Fruit fly (Drosophila melanogaster): ENCODE measurements around the gene Flacc.

Gene Flacc

dm6 chrX:18899835-18900460 is 6.5 kb upstream of the Flacc start, which contains the start of gene CG7378 (continued):
- TF ChIP-seq ftz-f1 (GFP tag; optimal IDR thresholded peaks at IDR 0.05) (no peak), H15 (GFP tag; IDR thresholded peaks at IDR 0.05) (no peak), ara (GFP tag; IDR thresholded peaks at IDR 0.05) (no peak), Hand (GFP tag; optimal IDR thresholded peaks at IDR 0.05) (no peak), Scr (GFP tag; IDR thresholded peaks at IDR 0.05; ENCODE audit: partially characterized antibody) (no peak), sug (tag; optimal IDR thresholded peaks at IDR 0.05) (peak; percentile 69), CG33557 (GFP tag; optimal IDR thresholded peaks at IDR 0.05) (no peak), CG14014 (GFP tag; IDR thresholded peaks at IDR 0.05) (no peak), nmo (GFP tag; optimal IDR thresholded peaks at IDR 0.05) (peak; percentile 49), CG7963 (GFP tag; IDR thresholded peaks at IDR 0.05; ENCODE audit: partially characterized antibody) (no peak), CG8281 (tag; optimal IDR thresholded peaks at IDR 0.05) (peak; percentile 7), slou (GFP tag; optimal IDR thresholded peaks at IDR 0.05) (no peak), CG4854 (GFP tag; optimal IDR thresholded peaks at IDR 0.05) (peak; percentile 16), kay (GFP tag; optimal IDR thresholded peaks at IDR 0.05) (no peak), Xbp1 (GFP tag; optimal IDR thresholded peaks at IDR 0.05) (peak; percentile 21), CG9932 (GFP tag; IDR thresholded peaks at IDR 0.05) (peak; percentile 51; the same call in 1 of the 2 replicates), CG17361 (GFP tag; IDR thresholded peaks at IDR 0.05) (peak; percentile 75), Dip3 (GFP tag; optimal IDR thresholded peaks at IDR 0.05) (no peak), CG4404 (GFP tag; IDR thresholded peaks at IDR 0.05) (no peak), D19A (tag; optimal IDR thresholded peaks at IDR 0.05) (peak; percentile 2), CG16863 (GFP tag; optimal IDR thresholded peaks at IDR 0.05) (no peak), dati (GFP tag; IDR thresholded peaks at IDR 0.05) (no peak), prd (optimal IDR thresholded peaks at IDR 0.05) (no peak), prd (GFP tag; IDR thresholded peaks at IDR 0.05) (no peak), pita (GFP tag; optimal IDR thresholded peaks at IDR 0.05) (no peak), CG10209 (GFP tag; optimal IDR thresholded peaks at IDR 0.05) (peak; percentile 36), Nf-YC (tag; optimal IDR thresholded peaks at IDR 0.05) (peak; percentile 32), H2.0 (GFP tag; IDR thresholded peaks at IDR 0.05) (no peak), sim (GFP tag; IDR thresholded peaks at IDR 0.05) (no peak), CG4617 (GFP tag; optimal IDR thresholded peaks at IDR 0.05; ENCODE audit: borderline replicate concordance) (no peak), CG13424 (tag; optimal IDR thresholded peaks at IDR 0.05) (peak; percentile 41), CG8478 (optimal IDR thresholded peaks at IDR 0.05) (no peak), CG2875 (GFP tag; optimal IDR thresholded peaks at IDR 0.05) (no peak), bcd (GFP tag; optimal IDR thresholded peaks at IDR 0.05) (peak; percentile 45), CG7839 (tag; optimal IDR thresholded peaks at IDR 0.05) (peak; percentile 71), row (GFP tag; IDR thresholded peaks at IDR 0.05) (peak; percentile 48; the same call in 2 of the 3 replicates), sr (GFP tag; IDR thresholded peaks at IDR 0.05) (0 out of 3 replicates have a peak, but pooled peaks have one; percentile 13), CG12659 (GFP tag; optimal IDR thresholded peaks at IDR 0.05) (peak; percentile 49), gfzf (GFP tag; optimal IDR thresholded peaks at IDR 0.05) (no peak), Lhr (GFP tag; optimal IDR thresholded peaks at IDR 0.05) (no peak), CG5953 (GFP tag; IDR thresholded peaks at IDR 0.05) (no peak), mirr (GFP tag; optimal IDR thresholded peaks at IDR 0.05) (no peak), scrt (GFP tag; optimal IDR thresholded peaks at IDR 0.05) (no peak), Dip2 (GFP tag; IDR thresholded peaks at IDR 0.05) (no peak), CG14965 (GFP tag; optimal IDR thresholded peaks at IDR 0.05; ENCODE audit: borderline replicate concordance) (no peak), lmd (GFP tag; IDR thresholded peaks at IDR 0.05) (peak; percentile 7; the same call in 1 of the 2 replicates), Aef1 (GFP tag; IDR thresholded peaks at IDR 0.05) (no peak), chm (GFP tag; IDR thresholded peaks at IDR 0.05) (no peak), insv (GFP tag; optimal IDR thresholded peaks at IDR 0.05) (no peak), CG17802 (tag; optimal IDR thresholded peaks at IDR 0.05) (no peak), Bteb2 (GFP tag; optimal IDR thresholded peaks at IDR 0.05) (no peak)
